Worm (Caenorhabditis elegans): ENCODE results near the gene ceph-41.

DNA sequence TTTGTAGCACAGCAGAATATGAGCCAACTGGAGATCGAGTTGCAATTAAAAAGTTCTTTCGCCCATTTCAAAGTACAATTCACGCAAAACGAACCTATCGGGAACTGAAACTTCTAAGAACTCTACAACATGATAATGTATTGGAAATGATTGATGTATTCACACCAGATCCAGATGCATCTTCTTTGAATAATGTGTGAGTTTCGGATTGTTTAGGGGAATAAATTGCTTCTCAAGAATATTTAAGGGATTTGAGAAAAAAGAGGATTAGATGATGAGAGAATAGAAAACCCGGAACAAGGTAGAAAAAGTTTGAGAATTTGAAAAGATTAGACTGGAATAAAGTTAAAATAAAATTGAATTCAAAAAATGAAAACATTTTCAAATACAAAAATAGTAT, 17.3 kb downstream of the ceph-41 start:
- no peak for TF ChIP-seq hlh-6 (tag; optimal IDR thresholded peaks at IDR 0.05)
- no peak for TF ChIP-seq gmeb-2 (tag; optimal IDR thresholded peaks at IDR 0.05)
- TF ChIP-seq lin-11 (tag; optimal IDR thresholded peaks at IDR 0.05), result no peak
- TF ChIP-seq pat-9 (tag; optimal IDR thresholded peaks at IDR 0.05), result no peak
- TF ChIP-seq ama-1 (optimal IDR thresholded peaks at IDR 0.05), result no peak
- no peak for TF ChIP-seq npax-4 (tag; optimal IDR thresholded peaks at IDR 0.05)

Data from whole organism, late embryonic.